Worm (Caenorhabditis elegans) whole organism, late embryonic: Measurements from ENCODE around the gene rfc-2.
"Not testable (repeated sequence)": the region's sequence is repeated elsewhere in the genome, so short reads cannot be mapped to it uniquely, and the experiment has no call there.

Experiments
- C08G9.2 ChIP-seq: sonication (generic microtip); optimal IDR thresholded peaks from 2 replicates; lab custom pipeline; 2016; ENCODE audit warnings: mild to moderate bottlenecking, missing genetic modification characterization, moderate library complexity, missing compliant biosample characterization
- F13H6.1 ChIP-seq: sonication (generic microtip); optimal IDR thresholded peaks from 2 replicates; lab custom pipeline; 2016; ENCODE audit warnings: missing genetic modification characterization, missing compliant biosample characterization
- K02D7.2 ChIP-seq: sonication (generic microtip); optimal IDR thresholded peaks from 2 replicates; lab custom pipeline; 2017; ENCODE audit warnings: mild to moderate bottlenecking, missing genetic modification characterization, missing compliant biosample characterization
- K09A11.1 ChIP-seq: sonication (generic microtip); optimal IDR thresholded peaks from 2 replicates; lab custom pipeline; 2017; ENCODE audit warnings: antibody characterized with exemption, mild to moderate bottlenecking, missing genetic modification characterization, missing compliant biosample characterization; ENCODE audit not compliant: insufficient read depth
- Y22D7AL.16 ChIP-seq: sonication (generic microtip); optimal IDR thresholded peaks from 2 replicates; lab custom pipeline; 2016; ENCODE audit warnings: missing genetic modification characterization, missing compliant biosample characterization
- ceh-18 ChIP-seq: sonication (generic microtip); optimal IDR thresholded peaks from 2 replicates; lab custom pipeline; 2016; ENCODE audit warnings: missing genetic modification characterization, missing compliant biosample characterization
- ceh-19 ChIP-seq: fragments of 200-800 bp; sonication (Bioruptor generic); optimal IDR thresholded peaks from 2 replicates; lab custom pipeline; 2018; ENCODE audit warnings: mild to moderate bottlenecking, missing genetic modification characterization, missing compliant biosample characterization
- ceh-22 ChIP-seq: sonication (generic microtip); optimal IDR thresholded peaks from 2 replicates; lab custom pipeline; 2017; ENCODE audit warnings: missing biosample characterization, missing genetic modification characterization
- ceh-24 ChIP-seq: sonication (generic microtip); optimal IDR thresholded peaks from 2 replicates; lab custom pipeline; 2016; ENCODE audit warnings: mild to moderate bottlenecking, missing genetic modification characterization, missing compliant biosample characterization
- ceh-30 ChIP-seq: fragments of 150-350 bp; optimal IDR thresholded peaks from 2 replicates; lab custom pipeline; 2014; ENCODE audit warnings: missing biosample characterization, missing genetic modification characterization
- ceh-31 ChIP-seq: sonication (generic microtip); optimal IDR thresholded peaks from 2 replicates; lab custom pipeline; 2016; ENCODE audit warnings: missing genetic modification characterization, missing compliant biosample characterization
- ceh-34 ChIP-seq: sonication (generic microtip); optimal IDR thresholded peaks from 2 replicates; lab custom pipeline; 2016; ENCODE audit warnings: mild to moderate bottlenecking, missing genetic modification characterization, missing compliant biosample characterization
- ceh-48 ChIP-seq: sonication (generic microtip); optimal IDR thresholded peaks from 2 replicates; lab custom pipeline; 2016; ENCODE audit warnings: missing genetic modification characterization, inconsistent platforms, missing compliant biosample characterization
- ceh-9 ChIP-seq: sonication (generic microtip); optimal IDR thresholded peaks from 2 replicates; lab custom pipeline; 2016; ENCODE audit warnings: mild to moderate bottlenecking, missing genetic modification characterization, inconsistent platforms, missing compliant biosample characterization
- dmd-4 ChIP-seq: sonication (generic microtip); optimal IDR thresholded peaks from 2 replicates; lab custom pipeline; 2016; ENCODE audit warnings: borderline replicate concordance, missing genetic modification characterization, missing compliant biosample characterization
- dve-1 ChIP-seq: sonication (generic microtip); optimal IDR thresholded peaks from 2 replicates; lab custom pipeline; 2017; ENCODE audit warnings: antibody characterized with exemption, mild to moderate bottlenecking, missing genetic modification characterization, missing compliant biosample characterization
- elt-2 ChIP-seq: sonication (generic microtip); optimal IDR thresholded peaks from 2 replicates; lab custom pipeline; 2016; ENCODE audit warnings: missing genetic modification reagents, missing genetic modification characterization, missing compliant biosample characterization
- elt-4 ChIP-seq: sonication (generic microtip); optimal IDR thresholded peaks from 2 replicates; lab custom pipeline; 2016; ENCODE audit warnings: missing genetic modification characterization, missing compliant biosample characterization
- ets-4 ChIP-seq: sonication (generic microtip); optimal IDR thresholded peaks from 2 replicates; lab custom pipeline; 2016; ENCODE audit warnings: missing genetic modification characterization, missing compliant biosample characterization
- eyg-1 ChIP-seq: sonication (generic microtip); optimal IDR thresholded peaks from 2 replicates; lab custom pipeline; 2016; ENCODE audit warnings: missing genotype, missing genetic modification characterization, missing compliant biosample characterization
- hlh-6 ChIP-seq: sonication (generic microtip); optimal IDR thresholded peaks from 2 replicates; lab custom pipeline; 2016; ENCODE audit warnings: missing genotype, missing genetic modification characterization, missing compliant biosample characterization
- hlh-8 ChIP-seq: sonication (generic microtip); optimal IDR thresholded peaks from 2 replicates; lab custom pipeline; 2016; ENCODE audit warnings: missing genotype, missing genetic modification characterization, missing compliant biosample characterization
- lin-11 ChIP-seq: fragments of 200-800 bp; sonication (Bioruptor generic); optimal IDR thresholded peaks from 2 replicates; lab custom pipeline; 2018; ENCODE audit warnings: mild to moderate bottlenecking, missing genetic modification characterization, missing compliant biosample characterization
- madf-2 ChIP-seq: sonication (generic microtip); optimal IDR thresholded peaks from 2 replicates; lab custom pipeline; 2017; ENCODE audit warnings: missing genetic modification characterization, missing compliant biosample characterization
- nfya-1 ChIP-seq: sonication (generic microtip); optimal IDR thresholded peaks from 2 replicates; lab custom pipeline; 2017; ENCODE audit warnings: missing genetic modification characterization, mild to moderate bottlenecking, missing compliant biosample characterization, antibody characterized with exemption, moderate library complexity
- nhr-11 ChIP-seq: fragments of 150-350 bp; optimal IDR thresholded peaks from 2 replicates; lab custom pipeline; 2014; ENCODE audit warnings: missing biosample characterization, missing genetic modification characterization
- nhr-232 ChIP-seq: sonication (generic microtip); optimal IDR thresholded peaks from 2 replicates; lab custom pipeline; 2016; ENCODE audit warnings: missing genetic modification characterization, missing compliant biosample characterization
- odd-2 ChIP-seq: sonication (generic microtip); optimal IDR thresholded peaks from 2 replicates; lab custom pipeline; 2017; ENCODE audit warnings: antibody characterized with exemption, mild to moderate bottlenecking, missing genetic modification characterization, missing compliant biosample characterization
- pat-9 ChIP-seq: fragments of 200-800 bp; sonication (Bioruptor generic); optimal IDR thresholded peaks from 2 replicates; lab custom pipeline; 2018; ENCODE audit warnings: mild to moderate bottlenecking, missing genetic modification characterization, moderate library complexity, missing compliant biosample characterization
- pax-1 ChIP-seq: fragments of 150-350 bp; optimal IDR thresholded peaks from 2 replicates; lab custom pipeline; 2014; ENCODE audit warnings: missing biosample characterization, missing genetic modification characterization
- pha-4 ChIP-seq: fragments of 150-350 bp; optimal IDR thresholded peaks from 2 replicates; lab custom pipeline; 2018; ENCODE audit warnings: missing biosample characterization, missing genetic modification reagents, missing genetic modification characterization
- pqm-1 ChIP-seq: sonication (generic microtip); optimal IDR thresholded peaks from 2 replicates; lab custom pipeline; 2016; ENCODE audit warnings: missing genetic modification characterization, missing compliant biosample characterization
- pros-1 ChIP-seq: fragments of 150-350 bp; optimal IDR thresholded peaks from 2 replicates; lab custom pipeline; 2014; ENCODE audit warnings: missing biosample characterization, missing genetic modification reagents, missing genetic modification characterization
- ref-2 ChIP-seq: sonication (generic microtip); optimal IDR thresholded peaks from 2 replicates; lab custom pipeline; 2016; ENCODE audit warnings: missing genetic modification characterization, missing compliant biosample characterization
- sdc-2 ChIP-seq: sonication (generic microtip); optimal IDR thresholded peaks from 2 replicates; lab custom pipeline; 2016; ENCODE audit warnings: missing genotype, missing genetic modification characterization, missing compliant biosample characterization
- sox-2 ChIP-seq: fragments of 200-800 bp; sonication (Bioruptor generic); IDR thresholded peaks from 2 replicates; pipeline ENCODE4 v1.3.6; 2022; ENCODE audit warnings: missing genetic modification reagents, missing genetic modification characterization, missing compliant biosample characterization
- sox-4 ChIP-seq: sonication (generic microtip); optimal IDR thresholded peaks from 2 replicates; lab custom pipeline; 2017; ENCODE audit warnings: mild to moderate bottlenecking, missing genetic modification characterization, inconsistent platforms, missing compliant biosample characterization
- unc-42 ChIP-seq: sonication (generic microtip); optimal IDR thresholded peaks from 2 replicates; lab custom pipeline; 2016; ENCODE audit warnings: missing genotype, missing genetic modification characterization, missing compliant biosample characterization
- unc-55 ChIP-seq: sonication (generic microtip); optimal IDR thresholded peaks from 2 replicates; lab custom pipeline; 2017; ENCODE audit warnings: missing biosample characterization, missing genetic modification reagents, missing genetic modification characterization
- zip-5 ChIP-seq: sonication (generic microtip); optimal IDR thresholded peaks from 2 replicates; lab custom pipeline; 2016; ENCODE audit warnings: missing genetic modification characterization, missing compliant biosample characterization

The rfc-2 gene

DNA sequence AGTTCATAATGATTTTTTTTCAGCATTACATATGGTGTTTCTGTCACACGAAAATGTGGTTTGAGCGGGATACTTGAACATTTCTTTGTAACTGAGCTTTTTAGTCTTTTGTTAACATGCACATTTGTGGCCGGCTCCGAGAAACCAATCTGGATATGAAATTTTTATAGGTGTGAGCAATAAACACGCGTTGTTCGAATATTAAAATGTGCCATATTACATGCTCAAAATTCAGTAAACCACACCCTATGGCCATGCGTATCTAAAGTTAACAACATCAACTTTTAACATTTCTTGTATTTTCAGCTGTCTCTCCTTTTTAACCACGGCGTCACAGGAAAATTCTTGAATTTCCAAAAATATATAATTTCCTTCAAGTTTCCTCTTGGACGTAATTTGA, 6.3 kb upstream of the rfc-2 start, which contains the start of gene F58F6.6:
Gene F58F6.6, plus strand, starts transcription at position 301 of the 400 bp plus-strand sequence.
- TF ChIP-seq ceh-18 (tag; lab: Kevin White, UChicago); unc-55 (GFP tag; lab: Kevin White, UChicago); zip-5 (tag; lab: Kevin White, UChicago): not testable (repeated sequence)
- TF ChIP-seq, all 69 proteins: peak for 0; not testable (repeated sequence) for 69

DNA sequence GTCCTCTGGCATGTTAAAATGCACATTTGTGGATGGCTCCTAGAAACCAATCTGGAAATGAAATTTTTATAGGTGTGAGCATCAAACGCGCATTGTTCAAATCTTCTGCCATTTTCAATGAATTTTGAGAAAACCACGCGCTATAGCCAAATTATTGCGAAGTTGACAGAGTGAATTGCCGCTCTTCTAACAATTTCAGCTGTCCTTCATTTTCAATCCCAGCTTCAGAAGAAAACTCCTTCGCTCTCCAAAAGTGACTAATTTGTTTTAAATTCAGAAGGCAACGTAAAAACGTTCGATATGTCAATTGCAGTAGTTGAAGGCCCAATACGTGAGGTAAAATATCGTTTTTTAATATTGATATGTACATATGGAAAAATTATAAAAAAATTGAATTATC, 3.7 kb upstream of the rfc-2 start, which contains the start of gene F58F6.5:
Gene F58F6.5, plus strand, starts transcription at position 301 of the 400 bp plus-strand sequence.
- not testable (repeated sequence) for TF ChIP-seq zip-5, dve-1, pros-1 (tag; lab: Kevin White, UChicago)

DNA sequence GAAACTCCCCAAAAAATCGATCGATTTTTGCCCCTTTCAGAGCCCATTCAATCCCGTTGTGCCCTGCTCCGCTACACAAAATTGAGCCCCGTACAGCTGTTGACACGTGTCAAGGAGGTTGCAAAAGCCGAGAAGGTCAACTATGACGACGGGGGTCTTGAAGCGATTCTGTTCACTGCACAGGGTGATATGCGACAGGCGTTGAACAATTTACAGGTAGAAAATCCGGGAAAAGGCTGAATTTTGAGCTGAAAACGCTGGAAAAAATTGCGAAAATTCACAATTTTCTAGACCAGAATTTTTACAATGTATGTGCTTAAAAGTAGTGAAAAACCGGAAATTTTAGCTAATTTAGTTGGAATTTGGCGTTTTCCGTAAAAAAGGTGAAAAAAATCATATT, 2.2 kb downstream of the rfc-2 start:
- TF ChIP-seq ceh-48 (tag; lab: Kevin White, UChicago) = no peak
- TF ChIP-seq ref-2 (tag; lab: Kevin White, UChicago) = no peak
- no peak for TF ChIP-seq ceh-34 (tag; lab: Kevin White, UChicago)
- no peak for TF ChIP-seq ceh-24 (tag; lab: Kevin White, UChicago)
- no peak for TF ChIP-seq Y22D7AL.16 (tag; lab: Kevin White, UChicago)
- no peak for TF ChIP-seq unc-42 (tag; lab: Kevin White, UChicago)
- TF ChIP-seq pros-1 (tag; lab: Kevin White, UChicago) = no peak
- TF ChIP-seq sdc-2 (tag; lab: Kevin White, UChicago) = no peak
- no peak for TF ChIP-seq nhr-11 (tag; lab: Kevin White, UChicago)
- no peak for TF ChIP-seq pqm-1 (tag; lab: Kevin White, UChicago)

DNA sequence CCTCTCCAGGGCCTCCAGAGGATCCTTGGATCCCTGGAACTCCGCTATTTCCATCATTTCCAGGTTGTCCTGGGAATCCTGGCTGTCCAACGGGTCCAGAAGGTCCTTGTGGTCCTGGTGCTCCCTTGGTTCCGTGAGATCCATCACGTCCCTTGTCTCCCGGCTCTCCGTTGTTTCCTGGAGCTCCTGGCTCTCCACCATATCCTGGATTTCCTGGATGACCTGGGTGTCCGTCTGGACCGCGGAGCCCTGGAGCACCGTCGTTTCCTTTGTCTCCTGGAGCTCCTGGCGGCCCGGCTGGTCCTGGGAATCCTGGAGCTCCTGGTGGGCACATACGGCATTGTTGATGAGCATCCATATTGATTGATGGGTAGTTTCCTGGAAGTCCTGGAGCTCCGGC, 6.7 kb downstream of the rfc-2 start:
- peak; percentile 33 for TF ChIP-seq ref-2 (tag; lab: Kevin White, UChicago)
- no peak for TF ChIP-seq pax-1 (tag; lab: Kevin White, UChicago)
- TF ChIP-seq C08G9.2 (tag; lab: Kevin White, UChicago) = peak; percentile 20
- TF ChIP-seq, all 69 proteins: peak for 2

DNA sequence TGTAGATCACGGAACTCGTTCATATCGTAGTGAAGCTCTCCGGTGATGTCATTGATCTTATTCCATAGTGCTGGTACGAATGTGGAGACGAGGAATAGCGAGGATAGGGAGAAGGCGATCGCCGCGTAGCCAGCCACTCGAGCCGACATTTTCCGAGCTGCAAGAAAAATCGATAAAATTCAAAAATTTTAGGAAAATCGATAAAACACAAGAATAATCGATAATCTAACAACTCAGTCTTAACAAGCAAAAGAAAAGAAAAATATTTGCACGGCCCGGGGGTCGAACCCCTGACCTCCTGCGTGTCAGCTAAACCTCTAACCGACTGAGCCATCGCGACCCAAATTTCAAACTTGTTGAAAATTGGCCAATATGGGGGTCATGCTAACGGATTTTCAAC, 8.0 kb downstream of the rfc-2 start, which contains the start of gene col-104:
Gene col-104, minus strand, starts transcription at position 159 of the 400 bp plus-strand sequence.
- TF ChIP-seq ceh-48 (tag; lab: Kevin White, UChicago) (peak; percentile 14), C08G9.2 (tag; lab: Kevin White, UChicago) (no peak)

DNA sequence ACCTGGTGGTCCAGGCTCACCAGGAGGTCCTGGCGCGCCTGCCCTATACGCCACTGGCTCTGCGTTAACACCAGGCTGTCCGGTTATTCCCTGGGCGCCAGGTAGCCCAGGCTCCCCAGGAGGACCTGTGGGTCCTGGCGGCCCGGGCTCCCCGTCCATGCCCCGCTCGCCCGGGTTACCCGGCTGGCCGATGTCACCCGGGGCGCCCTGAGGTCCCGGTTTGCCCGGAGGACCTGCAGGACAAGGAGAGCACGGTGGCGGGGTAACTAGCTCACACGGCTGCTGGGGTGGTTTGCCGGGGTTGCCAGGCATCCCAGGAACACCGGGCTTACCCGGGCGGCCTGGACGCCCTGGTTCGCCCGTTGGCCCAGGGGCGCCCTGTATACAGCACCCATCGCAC, 11.0 kb downstream of the rfc-2 start:
- TF ChIP-seq nhr-11 (tag; lab: Kevin White, UChicago) = no peak
- TF ChIP-seq ceh-24 (tag; lab: Kevin White, UChicago) = no peak
- TF ChIP-seq elt-4 (tag; lab: Kevin White, UChicago) = peak; percentile 33
- peak; percentile 23 for TF ChIP-seq F13H6.1 (tag; lab: Kevin White, UChicago)
- peak; percentile 33 for TF ChIP-seq nhr-232 (tag; lab: Kevin White, UChicago)
- no peak for TF ChIP-seq elt-2 (tag; lab: Kevin White, UChicago)
- TF ChIP-seq K02D7.2 (tag; lab: Kevin White, UChicago) = no peak
- TF ChIP-seq ceh-9 (tag; lab: Kevin White, UChicago) = peak; percentile 41
- TF ChIP-seq ref-2 (tag; lab: Kevin White, UChicago) = no peak
- no peak for TF ChIP-seq Y22D7AL.16 (tag; lab: Kevin White, UChicago)
- TF ChIP-seq pqm-1 (tag; lab: Kevin White, UChicago) = no peak
- no peak for TF ChIP-seq odd-2 (tag; lab: Kevin White, UChicago)
- no peak for TF ChIP-seq K09A11.1
- no peak for TF ChIP-seq hlh-8 (tag; lab: Kevin White, UChicago)
- no peak for TF ChIP-seq nfya-1 (tag; lab: Kevin White, UChicago)
- TF ChIP-seq ets-4 = no peak
- no peak for TF ChIP-seq ceh-22 (tag; lab: Kevin White, UChicago)
- TF ChIP-seq pat-9 = peak; percentile 25
- TF ChIP-seq lin-11 (tag; lab: Kevin White, UChicago) = no peak
- peak; percentile 22 for TF ChIP-seq hlh-6 (tag; lab: Kevin White, UChicago)
- TF ChIP-seq C08G9.2 (tag; lab: Kevin White, UChicago) = peak; percentile 25
- TF ChIP-seq eyg-1 (tag; lab: Kevin White, UChicago) = no peak
- no peak for TF ChIP-seq dmd-4
- TF ChIP-seq madf-2 (tag; lab: Kevin White, UChicago) = no peak
- TF ChIP-seq pha-4 (tag; lab: Kevin White, UChicago) = no peak
- TF ChIP-seq sox-2 (GFP tag; lab: Robert Waterston, UW) = no peak
- peak; percentile 10 for TF ChIP-seq sox-4 (tag; lab: Kevin White, UChicago)
- TF ChIP-seq ceh-19 (GFP tag; lab: Kevin White, UChicago) = no peak
- no peak for TF ChIP-seq ceh-30
- no peak for TF ChIP-seq ceh-31 (tag; lab: Kevin White, UChicago)
